Worm (Caenorhabditis elegans) whole organism, L1 larva: ENCODE data around the gene C45G9.9.

Experiments used
- C16A3.4 ChIP-seq: fragments of 150-350 bp; optimal IDR thresholded peaks from 2 replicates; lab custom pipeline; 2014; ENCODE audit warnings: missing biosample characterization, missing genetic modification characterization
- C34B4.2 ChIP-seq: sonication (generic microtip); optimal IDR thresholded peaks from 2 replicates; lab custom pipeline; 2017; ENCODE audit warnings: mild to moderate bottlenecking, missing genetic modification characterization, missing compliant biosample characterization
- F16B12.6 ChIP-seq: fragments of 150-350 bp; optimal IDR thresholded peaks from 2 replicates; lab custom pipeline; 2014; ENCODE audit warnings: missing biosample characterization, missing genetic modification characterization
- Y116A8C.19 ChIP-seq: sonication (generic microtip); optimal IDR thresholded peaks from 2 replicates; lab custom pipeline; 2016; ENCODE audit warnings: missing compliant biosample characterization, missing genetic modification characterization, borderline replicate concordance
- aha-1 ChIP-seq: fragments of 150-350 bp; optimal IDR thresholded peaks from 2 replicates; lab custom pipeline; 2014; ENCODE audit warnings: missing biosample characterization, missing genetic modification characterization
- alr-1 ChIP-seq: fragments of 200-800 bp; sonication (Bioruptor generic); optimal IDR thresholded peaks from 2 replicates; lab custom pipeline; 2018; ENCODE audit warnings: borderline replicate concordance, mild to moderate bottlenecking, missing genetic modification characterization, missing compliant biosample characterization
- aly-2 ChIP-seq: fragments of 150-350 bp; optimal IDR thresholded peaks from 2 replicates; lab custom pipeline; 2014; ENCODE audit warnings: missing biosample characterization, missing genetic modification characterization
- ama-1 ChIP-seq: fragments of 150-350 bp; optimal IDR thresholded peaks from 2 replicates; lab custom pipeline; 2014
- blmp-1 ChIP-seq: fragments of 150-350 bp; optimal IDR thresholded peaks from 2 replicates; lab custom pipeline; 2014; ENCODE audit warnings: missing biosample characterization, missing genetic modification characterization
- ceh-63 ChIP-seq: fragments of 200-800 bp; sonication (Bioruptor generic); optimal IDR thresholded peaks from 2 replicates; lab custom pipeline; 2018; ENCODE audit warnings: mild to moderate bottlenecking, missing genetic modification characterization, missing compliant biosample characterization
- ceh-8 ChIP-seq: fragments of 200-800 bp; sonication (Bioruptor generic); optimal IDR thresholded peaks from 2 replicates; lab custom pipeline; 2018; ENCODE audit warnings: mild to moderate bottlenecking, missing genetic modification characterization, moderate library complexity, missing compliant biosample characterization
- ceh-82 ChIP-seq, 3 experiments: fragments of 150-350 bp in 1 of 3; sonication (generic microtip) in 2 of 3; optimal IDR thresholded peaks; 2 replicates each; lab custom pipeline; 2014 to 2017; ENCODE audit warnings: missing biosample characterization in 3 of 3, missing genetic modification characterization in 3 of 3
- ceh-88 ChIP-seq: fragments of 200-800 bp; sonication (Bioruptor generic); IDR thresholded peaks from 2 replicates; pipeline ENCODE4 v1.3.6; 2022; ENCODE audit warnings: missing genetic modification characterization, missing compliant biosample characterization
- ceh-90 ChIP-seq: sonication (generic microtip); optimal IDR thresholded peaks from 2 replicates; lab custom pipeline; 2016; ENCODE audit warnings: missing genetic modification characterization, missing compliant biosample characterization
- dsc-1 ChIP-seq: sonication (generic microtip); optimal IDR thresholded peaks from 2 replicates; lab custom pipeline; 2016; ENCODE audit warnings: mild to moderate bottlenecking, missing genetic modification characterization, missing compliant biosample characterization
- efl-1 ChIP-seq, 4 experiments: fragments of 150-350 bp; optimal IDR thresholded peaks in 3 of 4; peaks in 1 of 4; 1 replicate in 1 of 4; 2 replicates in 3 of 4; lab custom pipeline; 2014; ENCODE audit warnings: missing biosample characterization in 2 of 4, missing genetic modification characterization in 2 of 4, missing genetic modification reagents in 2 of 4
- efl-3 ChIP-seq: fragments of 200-800 bp; sonication (Bioruptor generic); optimal IDR thresholded peaks from 2 replicates; lab custom pipeline; 2018; ENCODE audit warnings: mild to moderate bottlenecking, missing genetic modification characterization, missing compliant biosample characterization
- elt-2 ChIP-seq: sonication (generic microtip); optimal IDR thresholded peaks from 2 replicates; lab custom pipeline; 2016; ENCODE audit warnings: missing genetic modification characterization, mild to moderate bottlenecking, inconsistent platforms, missing compliant biosample characterization, missing genetic modification reagents
- elt-3 ChIP-seq, 6 experiments: fragments of 150-350 bp in 1 of 6; sonication (generic microtip); optimal IDR thresholded peaks; 2 replicates each; lab custom pipeline; 2017 to 2018; ENCODE audit warnings: missing biosample characterization in 6 of 6, missing genetic modification characterization in 6 of 6, inconsistent platforms in 1 of 6
- fkh-10 ChIP-seq: sonication (generic microtip); optimal IDR thresholded peaks from 2 replicates; lab custom pipeline; 2017; ENCODE audit warnings: missing biosample characterization, missing genetic modification reagents, missing genetic modification characterization
- fkh-4 ChIP-seq: sonication (generic microtip); optimal IDR thresholded peaks from 2 replicates; lab custom pipeline; 2016; ENCODE audit warnings: missing compliant biosample characterization, missing genetic modification characterization, borderline replicate concordance
- fos-1 ChIP-seq: fragments of 150-350 bp; optimal IDR thresholded peaks from 2 replicates; lab custom pipeline; 2014; ENCODE audit warnings: missing biosample characterization, missing genetic modification characterization
- grh-1 ChIP-seq: fragments of 200-800 bp; sonication (Bioruptor generic); IDR thresholded peaks from 2 replicates; pipeline ENCODE4 v1.3.6; 2022; ENCODE audit warnings: missing genetic modification reagents, missing genetic modification characterization, missing compliant biosample characterization
- hlh-17 ChIP-seq: fragments of 200-800 bp; sonication (Bioruptor generic); optimal IDR thresholded peaks from 2 replicates; lab custom pipeline; 2018; ENCODE audit warnings: missing genetic modification characterization, mild to moderate bottlenecking, missing compliant biosample characterization, moderate library complexity, borderline replicate concordance
- isw-1 ChIP-seq: fragments of 200-800 bp; sonication (Bioruptor generic); IDR thresholded peaks from 2 replicates; pipeline ENCODE4 v1.3.6; 2022; ENCODE audit warnings: missing genetic modification characterization, missing compliant biosample characterization
- lin-13 ChIP-seq: fragments of 150-350 bp; optimal IDR thresholded peaks from 2 replicates; lab custom pipeline; 2014; ENCODE audit warnings: missing biosample characterization, missing genetic modification reagents, missing genetic modification characterization
- lin-15B ChIP-seq: fragments of 150-350 bp; sonication (generic microtip); optimal IDR thresholded peaks from 3 replicates; lab custom pipeline; 2014; ENCODE audit warnings: missing biosample characterization, missing genetic modification characterization
- lin-35 ChIP-seq, 2 experiments: fragments of 150-350 bp; optimal IDR thresholded peaks; 2 replicates each; lab custom pipeline; 2014; ENCODE audit warnings: missing biosample characterization in 2 of 2, missing genetic modification characterization in 2 of 2, missing genetic modification reagents in 2 of 2
- lir-3 ChIP-seq: sonication (generic microtip); optimal IDR thresholded peaks from 2 replicates; lab custom pipeline; 2016; ENCODE audit warnings: mild to moderate bottlenecking, missing genetic modification characterization, moderate library complexity, missing compliant biosample characterization; ENCODE audit not compliant: poor library complexity
- lsy-2 ChIP-seq, 2 experiments: fragments of 150-350 bp; optimal IDR thresholded peaks; 2 replicates each; lab custom pipeline; 2014; ENCODE audit warnings: missing biosample characterization in 2 of 2, missing genetic modification characterization in 2 of 2
- mdl-1 ChIP-seq, 2 experiments: fragments of 150-350 bp; optimal IDR thresholded peaks; 2 replicates each; lab custom pipeline; 2014 to 2017; ENCODE audit warnings: missing biosample characterization in 2 of 2, missing genetic modification characterization in 2 of 2, inconsistent platforms in 1 of 2
- mef-2 ChIP-seq: fragments of 150-350 bp; optimal IDR thresholded peaks from 2 replicates; lab custom pipeline; 2014; ENCODE audit warnings: missing biosample characterization, missing genetic modification characterization
- nhr-11 ChIP-seq: fragments of 150-350 bp; optimal IDR thresholded peaks from 2 replicates; lab custom pipeline; 2014; ENCODE audit warnings: missing biosample characterization, missing genetic modification characterization
- nhr-12 ChIP-seq: sonication (generic microtip); optimal IDR thresholded peaks from 2 replicates; lab custom pipeline; 2017; ENCODE audit warnings: missing biosample characterization, missing genetic modification characterization
- nhr-19 ChIP-seq: fragments of 200-800 bp; sonication (Bioruptor generic); conservative IDR thresholded peaks from 2 replicates; pipeline ENCODE4 v1.3.6; 2022; ENCODE audit warnings: missing genetic modification characterization, missing compliant biosample characterization
- nhr-47 ChIP-seq: sonication (generic microtip); optimal IDR thresholded peaks from 2 replicates; lab custom pipeline; 2016; ENCODE audit warnings: mild to moderate bottlenecking, missing genetic modification characterization, moderate library complexity, missing compliant biosample characterization
- nhr-71 ChIP-seq: sonication (generic microtip); optimal IDR thresholded peaks from 2 replicates; lab custom pipeline; 2016; ENCODE audit warnings: mild to moderate bottlenecking, missing genetic modification characterization, moderate library complexity, missing compliant biosample characterization
- nhr-76 ChIP-seq: sonication (generic microtip); optimal IDR thresholded peaks from 2 replicates; lab custom pipeline; 2017; ENCODE audit warnings: missing biosample characterization, missing genetic modification characterization
- nhr-84 ChIP-seq: sonication (generic microtip); optimal IDR thresholded peaks from 2 replicates; lab custom pipeline; 2017; ENCODE audit warnings: missing biosample characterization, missing genetic modification characterization
- nhr-85 ChIP-seq: sonication (generic microtip); peaks from one replicate; lab custom pipeline; 2016; ENCODE audit warnings: missing genetic modification characterization, inconsistent platforms, missing compliant biosample characterization
- nhr-90 ChIP-seq: sonication (generic microtip); optimal IDR thresholded peaks from 2 replicates; lab custom pipeline; 2016; ENCODE audit warnings: mild to moderate bottlenecking, missing genetic modification characterization, missing compliant biosample characterization; ENCODE audit not compliant: poor library complexity
- pax-3 ChIP-seq: fragments of 200-800 bp; sonication (Bioruptor generic); optimal IDR thresholded peaks from 2 replicates; lab custom pipeline; 2018; ENCODE audit warnings: mild to moderate bottlenecking, missing genetic modification characterization, moderate library complexity, missing compliant biosample characterization
- snpc-4 ChIP-seq: fragments of 150-350 bp; optimal IDR thresholded peaks from 2 replicates; lab custom pipeline; 2014; ENCODE audit warnings: missing biosample characterization, missing genetic modification characterization
- snu-23 ChIP-seq: sonication (generic microtip); optimal IDR thresholded peaks from 2 replicates; lab custom pipeline; 2016; ENCODE audit warnings: missing genetic modification characterization, missing compliant biosample characterization
- sox-4 ChIP-seq: sonication (generic microtip); optimal IDR thresholded peaks from 2 replicates; lab custom pipeline; 2016; ENCODE audit warnings: missing genetic modification characterization, missing compliant biosample characterization
- sptf-1 ChIP-seq: fragments of 150-350 bp; optimal IDR thresholded peaks from 2 replicates; lab custom pipeline; 2014; ENCODE audit warnings: missing biosample characterization, missing genetic modification characterization
- swsn-7 ChIP-seq: sonication (generic microtip); optimal IDR thresholded peaks from 2 replicates; lab custom pipeline; 2016; ENCODE audit warnings: missing genetic modification characterization, missing compliant biosample characterization
- tbx-2 ChIP-seq: sonication (generic microtip); optimal IDR thresholded peaks from 2 replicates; lab custom pipeline; 2016; ENCODE audit warnings: missing genetic modification characterization, missing compliant biosample characterization
- tlp-1 ChIP-seq: fragments of 150-350 bp; optimal IDR thresholded peaks from 2 replicates; lab custom pipeline; 2014; ENCODE audit warnings: missing biosample characterization, missing genetic modification characterization
- unc-130 ChIP-seq: fragments of 150-350 bp; optimal IDR thresholded peaks from 2 replicates; lab custom pipeline; 2017; ENCODE audit warnings: missing biosample characterization, missing genetic modification characterization, inconsistent platforms
- unc-98 ChIP-seq: fragments of 200-800 bp; sonication (Bioruptor generic); IDR thresholded peaks from 2 replicates; pipeline ENCODE4 v1.3.6; 2022; ENCODE audit warnings: missing genetic modification characterization, missing compliant biosample characterization
- zag-1 ChIP-seq: fragments of 150-350 bp; optimal IDR thresholded peaks from 2 replicates; lab custom pipeline; 2014; ENCODE audit warnings: missing biosample characterization, missing genetic modification characterization

The C45G9.9 gene

DNA sequence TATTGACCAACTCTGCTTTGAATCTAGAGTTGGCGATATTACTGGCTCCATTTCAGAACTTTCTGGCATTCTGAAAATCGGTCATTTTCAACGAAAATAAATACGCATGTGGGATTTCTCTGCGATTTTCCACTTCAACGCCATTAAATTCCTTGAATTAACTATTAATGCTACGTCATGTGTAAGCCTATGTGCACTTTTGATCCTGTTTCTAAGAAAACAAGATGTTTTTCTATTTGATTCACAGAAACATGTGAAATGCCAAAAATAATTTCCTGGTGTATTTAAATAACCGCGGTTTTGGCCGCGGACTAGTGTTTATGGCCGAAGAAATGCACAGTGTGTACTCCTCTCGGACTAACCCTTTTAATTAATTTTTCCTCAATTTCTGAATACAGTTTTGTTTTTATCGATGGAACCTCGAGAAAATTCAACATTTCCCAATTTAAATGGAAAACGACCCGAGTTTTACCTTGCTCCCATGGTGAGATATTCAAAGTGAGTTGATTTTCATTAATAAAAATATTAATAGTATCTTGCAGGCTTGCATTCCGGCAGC, 13.1 kb upstream of the C45G9.9 start, which contains the start of the genes C45G9.11 and C45G9.2 (continued):
- TF ChIP-seq ceh-90 (peak; percentile 95), fkh-4 (peak; percentile 93), swsn-7 (tag; lab: Kevin White, UChicago) (peak; percentile 78), aly-2 (tag; lab: Kevin White, UChicago) (peak; percentile 45), elt-2 (tag; lab: Kevin White, UChicago) (peak; percentile 55), pax-3 (peak; percentile 88), nhr-85 (tag; lab: Kevin White, UChicago) (peak; percentile 95), sox-4 (tag; lab: Kevin White, UChicago) (peak; percentile 88), nhr-19 (GFP tag; lab: Robert Waterston, UW) (peak; percentile 85), nhr-90 (tag; lab: Kevin White, UChicago) (peak; percentile 90), snpc-4 (tag; lab: Kevin White, UChicago) (peak; percentile 63), lsy-2 (tag; optimal IDR thresholded peaks at IDR 0.05; lab: Kevin White, UChicago) (peak; percentile 78 to 85), nhr-11 (tag; lab: Kevin White, UChicago) (no peak), lin-13 (peak; percentile 54), lir-3 (peak; percentile 95), unc-98 (GFP tag; lab: Robert Waterston, UW) (peak; percentile 85), ama-1 (lab: Kevin White, UChicago) (no peak), fos-1 (peak; percentile 26), F16B12.6 (tag; lab: Kevin White, UChicago) (peak; percentile 26), lin-35 (GFP tag; optimal IDR thresholded peaks at IDR 0.05; lab: Kevin White, UChicago) (peak; percentile 93 to 96), tbx-2 (peak; percentile 90), ceh-82 (tag; optimal IDR thresholded peaks at IDR 0.05; lab: Kevin White, UChicago) (peak; percentile 47 to 52 (median 48)), lin-15B (peak; percentile 12), blmp-1 (tag; lab: Kevin White, UChicago) (peak; percentile 48), efl-1 (optimal IDR thresholded peaks at IDR 0.05; lab: Kevin White, UChicago) (peak; percentile 79 to 94), efl-1 (GFP tag; optimal IDR thresholded peaks at IDR 0.05 in 1 of 2; lab: Kevin White, UChicago) (peak; percentile 94 to 99), isw-1 (peak; percentile 62), Y116A8C.19 (tag; lab: Kevin White, UChicago) (peak; percentile 79), efl-3 (GFP tag; lab: Kevin White, UChicago) (peak; percentile 36), elt-3 (tag; optimal IDR thresholded peaks at IDR 0.05; lab: Kevin White, UChicago) (peak in 2 of 6 experiments; percentile 22 to 48), nhr-47 (tag; lab: Kevin White, UChicago) (peak; percentile 90), nhr-12 (tag; lab: Kevin White, UChicago) (no peak), alr-1 (no peak), ceh-88 (GFP tag; lab: Robert Waterston, UW) (peak; percentile 40; the same call in 1 of the 2 replicates), unc-130 (peak; percentile 79), mdl-1 (tag; optimal IDR thresholded peaks at IDR 0.05; lab: Kevin White, UChicago) (peak in 1 of 2 experiments; percentile 38), ceh-8 (GFP tag; lab: Kevin White, UChicago) (peak; percentile 41), grh-1 (GFP tag; lab: Robert Waterston, UW) (peak; percentile 76), C34B4.2 (peak; percentile 16), tlp-1 (tag; lab: Kevin White, UChicago) (no peak), dsc-1 (tag; lab: Kevin White, UChicago) (peak; percentile 92), mef-2 (tag; lab: Kevin White, UChicago) (no peak), snu-23 (GFP tag; lab: Kevin White, UChicago) (peak; percentile 85), C16A3.4 (peak; percentile 40), nhr-71 (tag; lab: Kevin White, UChicago) (peak; percentile 90), sptf-1 (no peak), nhr-76 (tag; lab: Kevin White, UChicago) (no peak), aha-1 (no peak), nhr-84 (tag; lab: Kevin White, UChicago) (no peak), ceh-63 (GFP tag; lab: Kevin White, UChicago) (peak; percentile 79), hlh-17 (GFP tag; lab: Kevin White, UChicago) (peak; percentile 58), fkh-10 (GFP tag; lab: Kevin White, UChicago) (no peak), zag-1 (tag; lab: Kevin White, UChicago) (no peak)
